Worm (Caenorhabditis elegans) whole organism, young adult: ENCODE data around the gene F23G4.1.

Experiments
- B0336.3 ChIP-seq: fragments of 200-800 bp; sonication (Bioruptor generic); IDR thresholded peaks from 2 replicates; pipeline ENCODE4 v1.3.6; 2022; ENCODE audit warnings: missing genetic modification characterization, missing compliant biosample characterization
- C17E4.6 ChIP-seq: fragments of 200-800 bp; sonication (Bioruptor generic); IDR thresholded peaks from 2 replicates; pipeline ENCODE4 v1.3.6; 2022; ENCODE audit warnings: missing genetic modification reagents, missing genetic modification characterization, missing compliant biosample characterization
- F10E7.11 ChIP-seq: sonication (generic microtip); optimal IDR thresholded peaks from 2 replicates; lab custom pipeline; 2017; ENCODE audit warnings: mild to moderate bottlenecking, missing genetic modification characterization, moderate library complexity, missing compliant biosample characterization
- F22D6.2 ChIP-seq: sonication (generic microtip); optimal IDR thresholded peaks from 2 replicates; lab custom pipeline; 2016; ENCODE audit warnings: mild to moderate bottlenecking, missing genetic modification characterization, missing compliant biosample characterization
- F37B4.10 ChIP-seq: fragments of 200-800 bp; sonication (Bioruptor generic); IDR thresholded peaks from 2 replicates; pipeline ENCODE4 v1.3.6; 2022; ENCODE audit warnings: missing genetic modification characterization, missing compliant biosample characterization
- F39B2.1 ChIP-seq: fragments of 200-800 bp; sonication (Bioruptor generic); IDR thresholded peaks from 2 replicates; pipeline ENCODE4 v1.3.6; 2022; ENCODE audit warnings: missing genetic modification reagents, missing genetic modification characterization, missing compliant biosample characterization
- F52B5.7 ChIP-seq: sonication (generic microtip); optimal IDR thresholded peaks from 2 replicates; lab custom pipeline; 2016; ENCODE audit warnings: mild to moderate bottlenecking, missing genetic modification characterization, missing compliant biosample characterization
- K12H6.12 ChIP-seq: fragments of 200-800 bp; sonication (Bioruptor generic); optimal IDR thresholded peaks from 2 replicates; lab custom pipeline; 2018; ENCODE audit warnings: mild to moderate bottlenecking, missing genetic modification characterization, missing compliant biosample characterization
- T26A5.8 ChIP-seq: sonication (generic microtip); optimal IDR thresholded peaks from 2 replicates; lab custom pipeline; 2016; ENCODE audit warnings: missing genetic modification characterization, missing compliant biosample characterization
- Y53F4B.3 ChIP-seq: fragments of 200-800 bp; sonication (Bioruptor generic); IDR thresholded peaks from 2 replicates; pipeline ENCODE4 v1.3.6; 2022; ENCODE audit warnings: missing genetic modification reagents, missing genetic modification characterization, missing compliant biosample characterization
- Y53G8AR.9 ChIP-seq: fragments of 200-800 bp; sonication (Bioruptor generic); conservative IDR thresholded peaks from 2 replicates; pipeline ENCODE4 v1.3.6; 2022; ENCODE audit warnings: missing genetic modification reagents, missing genetic modification characterization, missing compliant biosample characterization
- Y67H2A.10 ChIP-seq: fragments of 200-800 bp; sonication (Bioruptor generic); conservative IDR thresholded peaks from 2 replicates; pipeline ENCODE4 v1.3.6; 2022; ENCODE audit warnings: missing genetic modification reagents, missing genetic modification characterization, missing compliant biosample characterization
- Y95B8A.8 ChIP-seq: fragments of 200-800 bp; sonication (Bioruptor generic); IDR thresholded peaks from 2 replicates; pipeline ENCODE4 v1.3.6; 2022; ENCODE audit warnings: missing genetic modification reagents, missing genetic modification characterization, missing compliant biosample characterization
- ZK185.1 ChIP-seq: sonication (generic microtip); optimal IDR thresholded peaks from 2 replicates; lab custom pipeline; 2016; ENCODE audit warnings: mild to moderate bottlenecking, missing genetic modification characterization, missing compliant biosample characterization; ENCODE audit not compliant: poor library complexity, severe bottlenecking
- akir-1 ChIP-seq: fragments of 200-800 bp; sonication (Bioruptor generic); optimal IDR thresholded peaks from 2 replicates; lab custom pipeline; 2018; ENCODE audit warnings: mild to moderate bottlenecking, missing genetic modification characterization, moderate library complexity, missing compliant biosample characterization
- athp-1 ChIP-seq: sonication (generic microtip); optimal IDR thresholded peaks from 2 replicates; lab custom pipeline; 2017; ENCODE audit warnings: mild to moderate bottlenecking, missing genetic modification characterization, missing compliant biosample characterization
- attf-5 ChIP-seq: fragments of 200-800 bp; sonication (Bioruptor generic); optimal IDR thresholded peaks from 2 replicates; lab custom pipeline; 2018; ENCODE audit warnings: mild to moderate bottlenecking, missing genetic modification characterization, missing compliant biosample characterization
- bed-2 ChIP-seq: fragments of 200-800 bp; sonication (Bioruptor generic); IDR thresholded peaks from 2 replicates; pipeline ENCODE4 v1.3.6; 2022; ENCODE audit warnings: missing genetic modification reagents, missing genetic modification characterization, missing compliant biosample characterization
- cebp-1 ChIP-seq, 2 experiments: fragments of 200-800 bp in 1 of 2; sonication (Bioruptor generic) in 1 of 2; sonication (generic microtip) in 1 of 2; IDR thresholded peaks in 1 of 2; optimal IDR thresholded peaks in 1 of 2; 2 replicates each; pipeline versions ENCODE4 v1.3.6 to Lab custom; 2017 to 2022; ENCODE audit warnings: missing compliant biosample characterization in 2 of 2, missing genetic modification characterization in 2 of 2, mild to moderate bottlenecking in 1 of 2, missing genetic modification reagents in 1 of 2, moderate library complexity in 1 of 2
- cebp-2 ChIP-seq: fragments of 200-800 bp; sonication (Bioruptor generic); IDR thresholded peaks from 2 replicates; pipeline ENCODE4 v1.3.6; 2022; ENCODE audit warnings: missing genetic modification characterization, missing compliant biosample characterization
- ceh-40 ChIP-seq: fragments of 200-800 bp; sonication (Bioruptor generic); IDR thresholded peaks from 2 replicates; pipeline ENCODE4 v1.3.6; 2022; ENCODE audit warnings: missing genetic modification characterization, missing compliant biosample characterization
- ceh-91 ChIP-seq: fragments of 200-800 bp; sonication (Bioruptor generic); IDR thresholded peaks from 2 replicates; pipeline ENCODE4 v1.3.6; 2022; ENCODE audit warnings: missing genetic modification reagents, missing genetic modification characterization, missing compliant biosample characterization
- egl-18 ChIP-seq: fragments of 200-800 bp; sonication (Bioruptor generic); IDR thresholded peaks from 2 replicates; pipeline ENCODE4 v1.3.6; 2022; ENCODE audit warnings: missing genetic modification reagents, missing genetic modification characterization, missing compliant biosample characterization
- ekl-4 ChIP-seq: fragments of 200-800 bp; sonication (Bioruptor generic); IDR thresholded peaks from 2 replicates; pipeline ENCODE4 v1.3.6; 2022; ENCODE audit warnings: missing genetic modification reagents, missing genetic modification characterization, missing compliant biosample characterization
- ets-4 ChIP-seq: fragments of 200-800 bp; sonication (Bioruptor generic); optimal IDR thresholded peaks from 2 replicates; lab custom pipeline; 2018; ENCODE audit warnings: mild to moderate bottlenecking, missing genetic modification characterization, missing compliant biosample characterization
- fkh-3 ChIP-seq: sonication (generic microtip); optimal IDR thresholded peaks from 2 replicates; lab custom pipeline; 2016; ENCODE audit warnings: mild to moderate bottlenecking, missing genetic modification characterization, missing compliant biosample characterization
- gei-17 ChIP-seq: fragments of 200-800 bp; sonication (Bioruptor generic); optimal IDR thresholded peaks from 2 replicates; lab custom pipeline; 2018; ENCODE audit warnings: mild to moderate bottlenecking, missing genetic modification characterization, missing compliant biosample characterization
- him-1 ChIP-seq: sonication (generic microtip); optimal IDR thresholded peaks from 2 replicates; lab custom pipeline; 2016; ENCODE audit warnings: missing genotype, missing genetic modification reagents, missing genetic modification characterization, missing compliant biosample characterization
- hlh-12 ChIP-seq: sonication (generic microtip); optimal IDR thresholded peaks from 2 replicates; lab custom pipeline; 2016; ENCODE audit warnings: missing genetic modification characterization, missing compliant biosample characterization
- hlh-26 ChIP-seq: fragments of 200-800 bp; sonication (Bioruptor generic); conservative IDR thresholded peaks from 2 replicates; pipeline ENCODE4 v1.3.6; 2022; ENCODE audit warnings: missing genetic modification reagents, missing genetic modification characterization, missing compliant biosample characterization
- hmg-1.2 ChIP-seq: fragments of 200-800 bp; sonication (Bioruptor generic); IDR thresholded peaks from 2 replicates; pipeline ENCODE4 v1.3.6; 2022; ENCODE audit warnings: missing genetic modification reagents, missing genetic modification characterization, missing compliant biosample characterization
- hsf-1 ChIP-seq: fragments of 200-800 bp; sonication (Bioruptor generic); IDR thresholded peaks from 2 replicates; pipeline ENCODE4 v1.3.6; 2022; ENCODE audit warnings: missing genetic modification reagents, missing genetic modification characterization, missing compliant biosample characterization
- lin-40 ChIP-seq: sonication (generic microtip); optimal IDR thresholded peaks from 2 replicates; lab custom pipeline; 2016; ENCODE audit warnings: missing genetic modification characterization, mild to moderate bottlenecking, missing compliant biosample characterization, missing genotype, missing genetic modification reagents
- madf-8 ChIP-seq: fragments of 200-800 bp; sonication (Bioruptor generic); conservative IDR thresholded peaks from 2 replicates; pipeline ENCODE4 v1.3.6; 2022; ENCODE audit warnings: missing genetic modification reagents, missing genetic modification characterization, missing compliant biosample characterization
- nfya-1 ChIP-seq: sonication (generic microtip); optimal IDR thresholded peaks from 2 replicates; lab custom pipeline; 2017; ENCODE audit warnings: antibody characterized with exemption, missing compliant biosample characterization, missing genetic modification characterization, borderline replicate concordance; ENCODE audit not compliant: insufficient read depth
- nfyb-1 ChIP-seq: fragments of 200-800 bp; sonication (Bioruptor generic); IDR thresholded peaks from 2 replicates; pipeline ENCODE4 v1.3.6; 2022; ENCODE audit warnings: missing genetic modification reagents, missing genetic modification characterization, missing compliant biosample characterization
- nhr-27 ChIP-seq: fragments of 200-800 bp; sonication (Bioruptor generic); optimal IDR thresholded peaks from 2 replicates; lab custom pipeline; 2018; ENCODE audit warnings: mild to moderate bottlenecking, missing genetic modification characterization, moderate library complexity, missing compliant biosample characterization
- pha-4 ChIP-seq: fragments of 150-350 bp; sonication (generic microtip); optimal IDR thresholded peaks from 2 replicates; lab custom pipeline; 2014; ENCODE audit warnings: missing biosample characterization, missing genetic modification reagents, missing genetic modification characterization
- sdz-38 ChIP-seq: sonication (generic microtip); optimal IDR thresholded peaks from 2 replicates; lab custom pipeline; 2016; ENCODE audit warnings: missing genotype, missing genetic modification characterization, missing compliant biosample characterization
- tlf-1 ChIP-seq: fragments of 200-800 bp; sonication (Bioruptor generic); optimal IDR thresholded peaks from 2 replicates; lab custom pipeline; 2018; ENCODE audit warnings: mild to moderate bottlenecking, missing genetic modification characterization, missing compliant biosample characterization
- unc-130 ChIP-seq: sonication (generic microtip); optimal IDR thresholded peaks from 2 replicates; lab custom pipeline; 2016; ENCODE audit warnings: missing genetic modification reagents, missing genetic modification characterization, missing compliant biosample characterization
- unc-62 ChIP-seq: fragments of 150-350 bp; optimal IDR thresholded peaks from 2 replicates; lab custom pipeline; 2014; ENCODE audit warnings: missing biosample characterization, missing genetic modification reagents, missing genetic modification characterization
- zim-3 ChIP-seq: sonication (generic microtip); optimal IDR thresholded peaks from 2 replicates; lab custom pipeline; 2017; ENCODE audit warnings: mild to moderate bottlenecking, missing genetic modification characterization, moderate library complexity, missing compliant biosample characterization
- ztf-18 ChIP-seq: sonication (generic microtip); optimal IDR thresholded peaks from 2 replicates; lab custom pipeline; 2016; ENCODE audit warnings: missing genotype, mild to moderate bottlenecking, missing genetic modification characterization, missing compliant biosample characterization
- ztf-26 ChIP-seq: sonication (generic microtip); optimal IDR thresholded peaks from 2 replicates; lab custom pipeline; 2017; ENCODE audit warnings: missing genetic modification characterization, missing compliant biosample characterization
- ztf-3 ChIP-seq: fragments of 200-800 bp; sonication (Bioruptor generic); optimal IDR thresholded peaks from 2 replicates; lab custom pipeline; 2018; ENCODE audit warnings: mild to moderate bottlenecking, missing genetic modification characterization, missing compliant biosample characterization

Gene F23G4.1

ce11 chrX:6630645-6631044, 27.6 kb upstream of the F23G4.1 start:
- TF ChIP-seq K12H6.12 (tag; lab: Kevin White, UChicago) (no peak), unc-62 (GFP tag; lab: Kevin White, UChicago) (no peak), ekl-4 (no peak), C17E4.6 (GFP tag; lab: Robert Waterston, UW) (no peak), zim-3 (tag; lab: Kevin White, UChicago) (no peak), nfya-1 (tag; lab: Kevin White, UChicago) (no peak), B0336.3 (GFP tag; lab: Robert Waterston, UW) (no peak), F39B2.1 (GFP tag; lab: Robert Waterston, UW) (no peak), tlf-1 (GFP tag; lab: Kevin White, UChicago) (no peak), hmg-1.2 (no peak), attf-5 (no peak), akir-1 (GFP tag; lab: Kevin White, UChicago) (no peak), Y67H2A.10 (no peak), gei-17 (GFP tag; lab: Kevin White, UChicago) (no peak), hlh-26 (GFP tag; lab: Robert Waterston, UW) (no peak), cebp-2 (GFP tag; lab: Robert Waterston, UW) (no peak), unc-130 (no peak), hlh-12 (no peak), F52B5.7 (tag; lab: Kevin White, UChicago) (no peak), pha-4 (no peak)

- TF ChIP-seq F10E7.11 (tag; lab: Kevin White, UChicago) (no peak), cebp-2 (GFP tag; lab: Robert Waterston, UW) (no peak), hlh-12 (no peak), ekl-4 (no peak), ztf-3 (no peak), F37B4.10 (GFP tag; lab: Robert Waterston, UW) (0 out of 2 replicates have a peak, but pooled peaks have one; percentile 58), ets-4 (peak; percentile 17), him-1 (tag; lab: Kevin White, UChicago) (no peak), ztf-18 (tag; lab: Kevin White, UChicago) (no peak), hmg-1.2 (no peak), ceh-91 (GFP tag; lab: Robert Waterston, UW) (no peak), Y95B8A.8 (GFP tag; lab: Robert Waterston, UW) (no peak), Y53F4B.3 (GFP tag; lab: Robert Waterston, UW) (no peak), nfya-1 (tag; lab: Kevin White, UChicago) (no peak), nfyb-1 (GFP tag; lab: Robert Waterston, UW) (no peak), ZK185.1 (no peak), nhr-27 (tag; lab: Kevin White, UChicago) (no peak)
Measured at ce11 chrX:6625275-6625674, 22.3 kb upstream of the F23G4.1 start.

ce11 chrX:6622552-6623236, 19.7 kb upstream of the F23G4.1 start, which contains the start of gene clec-266:
Gene clec-266 (minus strand): TSS chrX:6622915.
- TF ChIP-seq Y53G8AR.9 (GFP tag; lab: Robert Waterston, UW) (no peak), ceh-91 (GFP tag; lab: Robert Waterston, UW) (no peak), athp-1 (tag; lab: Kevin White, UChicago) (no peak), hsf-1 (no peak), F22D6.2 (tag; lab: Kevin White, UChicago) (no peak), ceh-40 (no peak), fkh-3 (tag; lab: Kevin White, UChicago) (no peak), zim-3 (tag; lab: Kevin White, UChicago) (no peak), madf-8 (GFP tag; lab: Robert Waterston, UW) (no peak), F39B2.1 (GFP tag; lab: Robert Waterston, UW) (no peak), sdz-38 (tag; lab: Kevin White, UChicago) (no peak), bed-2 (GFP tag; lab: Robert Waterston, UW) (no peak), cebp-1 (GFP tag; IDR thresholded peaks at IDR 0.05; lab: Robert Waterston, UW) (no peak), cebp-1 (tag; optimal IDR thresholded peaks at IDR 0.05; lab: Kevin White, UChicago) (no peak), T26A5.8 (tag; lab: Kevin White, UChicago) (no peak), ztf-26 (tag; lab: Kevin White, UChicago) (no peak), K12H6.12 (tag; lab: Kevin White, UChicago) (no peak), egl-18 (no peak), ekl-4 (no peak), lin-40 (no peak)
